Worm (Caenorhabditis elegans): ENCODE results near the gene sre-43.

DNA sequence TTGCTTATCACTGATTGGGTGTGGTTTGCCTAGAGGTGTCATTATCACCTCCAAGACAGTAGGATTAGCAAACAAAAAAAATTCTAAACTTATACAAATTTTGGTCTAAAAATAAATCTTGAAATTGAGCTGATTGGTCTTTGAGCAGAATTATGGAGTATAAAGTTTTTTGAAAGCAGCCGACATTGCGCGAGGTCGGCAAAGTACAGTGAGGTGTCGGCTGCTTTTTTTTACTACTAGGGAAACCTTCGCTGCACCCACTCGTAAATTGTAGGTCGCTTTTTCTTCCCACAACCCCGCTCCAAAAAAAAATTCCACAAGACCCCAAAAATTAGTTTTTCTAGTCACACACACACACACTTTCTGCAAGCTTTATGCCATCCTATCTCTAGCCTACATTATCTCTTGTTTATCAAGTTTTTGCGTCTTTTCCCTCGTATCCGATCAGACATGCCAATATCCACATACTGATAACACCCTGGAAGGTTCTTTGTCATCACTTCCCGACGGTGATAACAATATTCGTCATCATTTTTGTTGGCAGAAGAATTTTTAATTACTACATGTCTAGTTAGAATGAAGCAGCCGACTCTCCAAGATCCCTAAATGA is 35.0 kb upstream of the sre-43 start:
- TF ChIP-seq nhr-28 (tag; optimal IDR thresholded peaks at IDR 0.05): no peak
- no peak for TF ChIP-seq M03D4.4 (tag; optimal IDR thresholded peaks at IDR 0.05)
- no peak for TF ChIP-seq mab-5 (tag; optimal IDR thresholded peaks at IDR 0.05)
